Worm (Caenorhabditis elegans) whole organism, L2 larva: ENCODE measurements around the gene abu-12.

ENCODE experiments used
- R02D3.7 ChIP-seq: fragments of 150-350 bp; optimal IDR thresholded peaks from 2 replicates; lab custom pipeline; 2014; ENCODE audit warnings: missing biosample characterization, missing genetic modification characterization
- Y55F3AM.14 ChIP-seq: fragments of 200-800 bp; sonication (Bioruptor generic); optimal IDR thresholded peaks from 2 replicates; lab custom pipeline; 2018; ENCODE audit warnings: mild to moderate bottlenecking, missing genetic modification characterization, missing compliant biosample characterization
- ZK546.5 ChIP-seq: sonication (generic microtip); optimal IDR thresholded peaks from 2 replicates; lab custom pipeline; 2017; ENCODE audit warnings: missing biosample characterization, missing genetic modification characterization
- alr-1 ChIP-seq: fragments of 150-350 bp; optimal IDR thresholded peaks from 2 replicates; lab custom pipeline; 2014; ENCODE audit warnings: missing biosample characterization, missing genetic modification characterization
- ama-1 ChIP-seq: fragments of 150-350 bp; optimal IDR thresholded peaks from 2 replicates; lab custom pipeline; 2018; ENCODE audit warnings: inconsistent platforms
- blmp-1 ChIP-seq: sonication (generic microtip); optimal IDR thresholded peaks from 2 replicates; lab custom pipeline; 2017; ENCODE audit warnings: missing genetic modification characterization, mild to moderate bottlenecking, missing compliant biosample characterization, antibody characterized with exemption, moderate library complexity; ENCODE audit not compliant: insufficient read depth
- ceh-16 ChIP-seq: fragments of 150-350 bp; optimal IDR thresholded peaks from 2 replicates; lab custom pipeline; 2014; ENCODE audit warnings: missing biosample characterization, missing genetic modification characterization
- ceh-82 ChIP-seq: fragments of 150-350 bp; optimal IDR thresholded peaks from 2 replicates; lab custom pipeline; 2014; ENCODE audit warnings: missing biosample characterization, missing genetic modification characterization
- dmd-4 ChIP-seq: sonication (generic microtip); optimal IDR thresholded peaks from 2 replicates; lab custom pipeline; 2017; ENCODE audit warnings: missing biosample characterization, missing genetic modification characterization
- elt-1 ChIP-seq: fragments of 150-350 bp; optimal IDR thresholded peaks from 2 replicates; lab custom pipeline; 2014; ENCODE audit warnings: missing biosample characterization, missing genetic modification characterization
- gmeb-1 ChIP-seq: fragments of 150-350 bp; optimal IDR thresholded peaks from 2 replicates; lab custom pipeline; 2014; ENCODE audit warnings: missing biosample characterization, missing genetic modification characterization
- lin-11 ChIP-seq: fragments of 150-350 bp; sonication (generic microtip); optimal IDR thresholded peaks from 2 replicates; lab custom pipeline; 2014; ENCODE audit warnings: missing biosample characterization, missing genetic modification characterization, inconsistent platforms, mixed read lengths
- lin-39 ChIP-seq: fragments of 150-350 bp; optimal IDR thresholded peaks from 2 replicates; lab custom pipeline; 2014; ENCODE audit warnings: missing biosample characterization, missing genetic modification reagents, missing genetic modification characterization
- lsy-2 ChIP-seq, 2 experiments: fragments of 150-350 bp in 1 of 2; sonication (generic microtip) in 1 of 2; optimal IDR thresholded peaks; 2 replicates each; lab custom pipeline; 2014 to 2017; ENCODE audit warnings: missing biosample characterization in 2 of 2, missing genetic modification characterization in 2 of 2
- mab-5 ChIP-seq: fragments of 150-350 bp; optimal IDR thresholded peaks from 2 replicates; lab custom pipeline; 2014; ENCODE audit warnings: missing biosample characterization, missing genetic modification characterization
- mbf-1 ChIP-seq: sonication (generic microtip); optimal IDR thresholded peaks from 2 replicates; lab custom pipeline; 2017; ENCODE audit warnings: missing biosample characterization, missing genetic modification characterization
- nhr-10 ChIP-seq: sonication (generic microtip); optimal IDR thresholded peaks from 2 replicates; lab custom pipeline; 2017; ENCODE audit warnings: missing biosample characterization, missing genetic modification characterization
- nhr-12 ChIP-seq: fragments of 150-350 bp; optimal IDR thresholded peaks from 2 replicates; lab custom pipeline; 2014; ENCODE audit warnings: missing biosample characterization, missing genetic modification characterization
- nhr-129 ChIP-seq: fragments of 150-350 bp; optimal IDR thresholded peaks from 2 replicates; lab custom pipeline; 2014; ENCODE audit warnings: missing biosample characterization, missing genetic modification characterization
- nhr-21 ChIP-seq: fragments of 150-350 bp; optimal IDR thresholded peaks from 2 replicates; lab custom pipeline; 2014; ENCODE audit warnings: missing biosample characterization, missing genetic modification characterization
- nhr-23 ChIP-seq: fragments of 150-350 bp; optimal IDR thresholded peaks from 2 replicates; lab custom pipeline; 2014; ENCODE audit warnings: missing biosample characterization, missing genetic modification reagents, missing genetic modification characterization
- nhr-237 ChIP-seq: fragments of 150-350 bp; optimal IDR thresholded peaks from 2 replicates; lab custom pipeline; 2014; ENCODE audit warnings: missing biosample characterization, missing genetic modification characterization
- nhr-25 ChIP-seq: fragments of 150-350 bp; sonication (generic microtip); optimal IDR thresholded peaks from 3 replicates; lab custom pipeline; 2014; ENCODE audit warnings: missing biosample characterization, missing genetic modification characterization
- nhr-6 ChIP-seq: fragments of 150-350 bp; optimal IDR thresholded peaks from 2 replicates; lab custom pipeline; 2014; ENCODE audit warnings: missing biosample characterization, missing genetic modification characterization
- nhr-77 ChIP-seq: fragments of 150-350 bp; optimal IDR thresholded peaks from 2 replicates; lab custom pipeline; 2014; ENCODE audit warnings: missing biosample characterization, missing genetic modification characterization
- peb-1 ChIP-seq: fragments of 150-350 bp; optimal IDR thresholded peaks from 2 replicates; lab custom pipeline; 2014; ENCODE audit warnings: missing biosample characterization, missing genetic modification characterization
- sem-4 ChIP-seq: fragments of 150-350 bp; optimal IDR thresholded peaks from 2 replicates; lab custom pipeline; 2014; ENCODE audit warnings: missing biosample characterization, missing genetic modification reagents, missing genetic modification characterization
- sma-3 ChIP-seq: sonication (generic microtip); optimal IDR thresholded peaks from 2 replicates; lab custom pipeline; 2016; ENCODE audit warnings: missing genetic modification reagents, missing genetic modification characterization, missing compliant biosample characterization
- sma-9 ChIP-seq, 2 experiments: fragments of 150-350 bp in 1 of 2; sonication (generic microtip) in 1 of 2; optimal IDR thresholded peaks; 2 replicates each; lab custom pipeline; 2014 to 2016; ENCODE audit warnings: missing genetic modification characterization in 2 of 2, mild to moderate bottlenecking in 1 of 2, missing biosample characterization in 1 of 2, missing compliant biosample characterization in 1 of 2, missing genetic modification reagents in 1 of 2, moderate library complexity in 1 of 2
- snpc-4 ChIP-seq: fragments of 150-350 bp; optimal IDR thresholded peaks from 2 replicates; lab custom pipeline; 2014; ENCODE audit warnings: missing biosample characterization, missing genetic modification characterization
- unc-39 ChIP-seq: fragments of 150-350 bp; optimal IDR thresholded peaks from 2 replicates; lab custom pipeline; 2014; ENCODE audit warnings: missing biosample characterization, missing genetic modification characterization
- unc-55 ChIP-seq: fragments of 150-350 bp; sonication (generic microtip); optimal IDR thresholded peaks from 3 replicates; lab custom pipeline; 2014; ENCODE audit warnings: missing biosample characterization, missing genetic modification reagents, missing genetic modification characterization
- unc-62 ChIP-seq: fragments of 150-350 bp; optimal IDR thresholded peaks from 2 replicates; lab custom pipeline; 2014; ENCODE audit warnings: missing biosample characterization, missing genetic modification reagents, missing genetic modification characterization
- zag-1 ChIP-seq: fragments of 150-350 bp; optimal IDR thresholded peaks from 2 replicates; lab custom pipeline; 2014; ENCODE audit warnings: missing biosample characterization, missing genetic modification characterization
- ztf-11 ChIP-seq: sonication (generic microtip); optimal IDR thresholded peaks from 2 replicates; lab custom pipeline; 2017; ENCODE audit warnings: missing biosample characterization, missing genetic modification characterization
- ztf-4 ChIP-seq: fragments of 150-350 bp; optimal IDR thresholded peaks from 2 replicates; lab custom pipeline; 2014; ENCODE audit warnings: missing biosample characterization, missing genetic modification characterization

The abu-12 gene

DNA sequence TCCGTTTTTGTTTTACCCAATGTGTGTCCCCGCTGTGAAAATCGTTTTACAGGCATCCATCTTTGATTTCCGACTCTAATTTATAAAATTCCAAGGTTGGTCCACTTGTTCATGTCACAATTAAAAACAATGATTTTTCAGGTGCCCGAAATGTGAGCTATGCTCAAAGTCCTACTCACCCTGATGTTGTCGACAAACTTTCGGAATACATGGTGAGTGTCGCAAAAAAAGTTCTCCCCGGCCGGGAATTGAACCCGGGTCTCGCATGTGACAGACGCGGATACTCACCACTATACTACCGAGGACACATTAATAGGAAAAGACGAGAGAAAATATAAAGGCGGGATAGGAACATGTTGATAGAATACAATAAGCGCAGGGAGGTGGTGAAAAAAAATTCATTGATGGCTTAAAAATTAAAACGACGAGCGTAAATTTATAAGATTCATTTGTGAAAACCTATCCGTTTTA, 32.3 kb upstream of the abu-12 start, which contains the start of gene egl-17 (continued):
- TF ChIP-seq elt-1 (tag; lab: Kevin White, UChicago): no peak
- TF ChIP-seq alr-1 (tag; lab: Kevin White, UChicago): no peak
- no peak for TF ChIP-seq R02D3.7 (tag; lab: Kevin White, UChicago)
- peak; percentile 82 for TF ChIP-seq nhr-129 (tag; lab: Kevin White, UChicago)
- TF ChIP-seq sma-3 (GFP tag; lab: Kevin White, UChicago): peak; percentile 74
- no peak for TF ChIP-seq nhr-23 (tag; lab: Kevin White, UChicago)
- TF ChIP-seq, all 48 proteins: peak for 22

DNA sequence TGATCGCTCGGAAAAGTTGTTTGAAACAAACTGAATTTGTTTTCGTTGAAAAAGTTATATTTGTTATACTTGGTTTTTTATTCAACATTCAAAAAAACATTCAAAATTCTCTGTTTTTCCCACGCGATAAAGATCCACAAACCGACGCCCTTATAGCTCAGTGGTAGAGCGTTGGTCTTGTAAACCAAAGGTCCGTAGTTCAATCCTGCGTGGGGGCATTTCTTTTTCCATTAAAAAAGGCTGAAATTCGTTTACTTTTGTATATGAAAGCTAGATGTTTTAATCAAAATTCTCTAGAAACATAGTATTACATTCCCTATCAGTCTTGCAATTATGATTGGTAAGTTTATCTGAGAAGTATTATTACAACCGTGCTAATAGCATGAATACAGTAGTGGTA, 30.3 kb upstream of the abu-12 start:
- TF ChIP-seq elt-1 (tag; lab: Kevin White, UChicago): no peak
- no peak for TF ChIP-seq nhr-10 (tag; lab: Kevin White, UChicago)
- no peak for TF ChIP-seq lin-11 (tag; lab: Kevin White, UChicago)
- TF ChIP-seq peb-1 (tag; lab: Kevin White, UChicago): no peak
- no peak for TF ChIP-seq nhr-129 (tag; lab: Kevin White, UChicago)
- TF ChIP-seq, all 48 proteins: peak for 0

DNA sequence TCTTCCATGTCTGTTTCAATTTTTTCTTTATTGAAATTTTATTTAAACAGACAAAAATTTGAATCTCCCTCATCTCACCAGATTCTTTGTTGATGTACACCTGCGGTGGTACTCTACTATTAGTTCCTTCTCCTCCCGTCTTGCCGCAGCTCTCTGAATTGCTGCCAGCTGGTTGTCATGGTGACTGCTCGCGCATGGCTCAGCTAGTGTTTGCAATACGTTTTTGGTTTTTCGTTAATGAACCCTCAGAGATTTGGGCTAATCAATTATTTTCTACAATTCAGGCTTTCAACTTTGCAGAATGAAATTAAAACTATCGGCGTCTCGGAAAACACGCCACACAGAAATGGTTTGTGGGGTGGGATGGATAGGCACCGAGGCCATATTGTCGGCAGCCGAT, 23.7 kb upstream of the abu-12 start, which contains the start of gene che-2:
Gene che-2 (plus strand): TSS at position 301 of the 400 bp plus-strand sequence.
- no peak for TF ChIP-seq sma-9 (GFP tag; optimal IDR thresholded peaks at IDR 0.05; lab: Kevin White, UChicago)
- no peak for TF ChIP-seq sma-9 (tag; optimal IDR thresholded peaks at IDR 0.05; lab: Kevin White, UChicago)
- no peak for TF ChIP-seq ZK546.5 (tag; lab: Kevin White, UChicago)
- no peak for TF ChIP-seq alr-1 (tag; lab: Kevin White, UChicago)
- TF ChIP-seq sma-3 (GFP tag; lab: Kevin White, UChicago): no peak
- no peak for TF ChIP-seq nhr-10 (tag; lab: Kevin White, UChicago)
- no peak for TF ChIP-seq nhr-25 (tag; lab: Kevin White, UChicago)
- no peak for TF ChIP-seq lin-11 (tag; lab: Kevin White, UChicago)
- no peak for TF ChIP-seq nhr-6 (tag; lab: Kevin White, UChicago)
- no peak for TF ChIP-seq ztf-11 (tag; lab: Kevin White, UChicago)
- no peak for TF ChIP-seq gmeb-1 (tag; lab: Kevin White, UChicago)
- no peak for TF ChIP-seq R02D3.7 (tag; lab: Kevin White, UChicago)
- no peak for TF ChIP-seq dmd-4 (tag; lab: Kevin White, UChicago)
- TF ChIP-seq peb-1 (tag; lab: Kevin White, UChicago): no peak
- no peak for TF ChIP-seq Y55F3AM.14 (GFP tag; lab: Kevin White, UChicago)
- no peak for TF ChIP-seq nhr-23 (tag; lab: Kevin White, UChicago)
- TF ChIP-seq unc-39 (tag; lab: Kevin White, UChicago): no peak
- TF ChIP-seq ceh-16 (tag; lab: Kevin White, UChicago): no peak
- TF ChIP-seq nhr-237: no peak

DNA sequence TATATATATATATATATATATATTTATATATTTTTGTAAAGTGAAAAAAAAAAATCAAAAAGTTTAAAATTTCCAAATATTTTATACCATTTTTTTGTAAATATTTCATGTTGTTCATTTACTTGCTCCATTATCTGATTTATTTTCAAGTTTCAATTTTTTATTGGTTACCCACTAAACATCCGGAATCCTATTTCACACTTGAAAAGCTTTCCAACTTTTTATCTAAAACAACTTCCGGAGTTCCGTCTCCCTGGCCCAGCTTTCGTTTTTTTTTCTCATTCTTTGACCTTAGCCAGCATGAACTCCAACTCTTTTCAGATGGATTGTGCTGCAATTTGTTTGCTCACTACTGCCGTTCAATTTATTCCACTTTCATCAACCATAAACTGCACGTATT, 18.9 kb upstream of the abu-12 start, which contains the start of gene F38G1.3:
Gene F38G1.3 (plus strand): TSS at position 301 of the 400 bp plus-strand sequence.
- TF ChIP-seq Y55F3AM.14 (GFP tag; lab: Kevin White, UChicago) (no peak), ceh-16 (tag; lab: Kevin White, UChicago) (no peak), nhr-23 (tag; lab: Kevin White, UChicago) (no peak), lsy-2 (tag; optimal IDR thresholded peaks at IDR 0.05; lab: Kevin White, UChicago) (no peak), lin-11 (tag; lab: Kevin White, UChicago) (no peak), ama-1 (lab: Kevin White, UChicago) (no peak), blmp-1 (tag; lab: Kevin White, UChicago) (no peak), nhr-237 (no peak), unc-62 (GFP tag; lab: Kevin White, UChicago) (no peak), sma-3 (GFP tag; lab: Kevin White, UChicago) (no peak), ZK546.5 (tag; lab: Kevin White, UChicago) (no peak), lin-39 (no peak), nhr-129 (tag; lab: Kevin White, UChicago) (no peak)
- TF ChIP-seq, all 48 proteins: peak for 0

DNA sequence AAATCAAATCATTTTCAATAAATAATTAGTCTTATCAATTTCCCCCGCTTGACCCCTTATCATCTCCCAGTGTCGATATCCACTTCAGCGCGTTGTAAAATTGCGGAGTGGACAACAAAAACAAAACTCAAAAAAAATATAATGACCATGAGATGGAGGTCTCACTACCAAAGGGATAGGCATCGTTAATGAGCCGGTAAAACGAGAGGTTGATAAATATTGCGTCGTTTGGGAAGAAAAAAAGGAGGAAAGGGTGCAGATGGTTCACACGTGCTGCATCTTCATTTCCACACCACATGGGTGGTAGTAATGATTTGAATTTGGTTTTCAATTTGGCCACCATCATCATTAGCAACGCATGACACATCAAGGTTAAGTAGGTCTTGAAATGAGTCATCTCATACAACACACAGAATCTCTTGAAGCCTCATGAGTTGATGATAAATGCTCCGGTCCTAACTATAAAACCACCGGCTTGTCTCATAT, 10.0 kb upstream of the abu-12 start:
- TF ChIP-seq unc-55 (GFP tag; lab: Kevin White, UChicago) (no peak), elt-1 (tag; lab: Kevin White, UChicago) (no peak), mab-5 (tag; lab: Kevin White, UChicago) (no peak), ztf-4 (tag; lab: Kevin White, UChicago) (no peak), nhr-77 (tag; lab: Kevin White, UChicago) (no peak), sma-3 (GFP tag; lab: Kevin White, UChicago) (no peak), snpc-4 (tag; lab: Kevin White, UChicago) (no peak), sma-9 (GFP tag; optimal IDR thresholded peaks at IDR 0.05; lab: Kevin White, UChicago) (no peak), sma-9 (tag; optimal IDR thresholded peaks at IDR 0.05; lab: Kevin White, UChicago) (no peak), nhr-21 (tag; lab: Kevin White, UChicago) (no peak), mbf-1 (tag; lab: Kevin White, UChicago) (no peak), blmp-1 (tag; lab: Kevin White, UChicago) (no peak), sem-4 (tag; lab: Kevin White, UChicago) (no peak), zag-1 (tag; lab: Kevin White, UChicago) (no peak), nhr-129 (tag; lab: Kevin White, UChicago) (no peak), ceh-16 (tag; lab: Kevin White, UChicago) (no peak), ZK546.5 (tag; lab: Kevin White, UChicago) (no peak), ceh-82 (tag; lab: Kevin White, UChicago) (no peak), nhr-12 (tag; lab: Kevin White, UChicago) (no peak)
